Fruit fly (Drosophila melanogaster) whole organism, prepupa: ENCODE data around the gene CG32407.

Experiments used
- CG16779 ChIP-seq: fragments of 200-800 bp; sonication (Bioruptor generic); optimal IDR thresholded peaks from 3 replicates; lab custom pipeline; 2017; ENCODE audit warnings: missing biosample characterization, mild to moderate bottlenecking, missing genetic modification characterization
- CG8119 ChIP-seq: fragments of 200-800 bp; sonication (Bioruptor generic); IDR thresholded peaks from 3 replicates; pipeline ENCODE4 v1.3.6; 2022; ENCODE audit warnings: missing biosample characterization, missing genetic modification characterization
- CG8319 ChIP-seq: fragments of 200-800 bp; sonication (Bioruptor generic); optimal IDR thresholded peaks from 3 replicates; lab custom pipeline; 2016; ENCODE audit warnings: missing biosample characterization, missing genetic modification characterization
- Eip75B ChIP-seq: fragments of 200-800 bp; sonication (Bioruptor generic); optimal IDR thresholded peaks from 3 replicates; lab custom pipeline; 2016; ENCODE audit warnings: missing biosample characterization, missing genetic modification characterization
- Eip78C ChIP-seq: fragments of 200-800 bp; sonication (Bioruptor generic); peaks from one replicate; lab custom pipeline; 2016; ENCODE audit warnings: missing biosample characterization, missing genetic modification characterization
- Ets21C ChIP-seq: fragments of 200-800 bp; sonication (Bioruptor generic); optimal IDR thresholded peaks from 3 replicates; lab custom pipeline; 2016; ENCODE audit warnings: missing biosample characterization, missing genetic modification characterization
- OdsH ChIP-seq: fragments of 200-800 bp; sonication (Bioruptor generic); optimal IDR thresholded peaks from 3 replicates; lab custom pipeline; 2016; ENCODE audit warnings: missing biosample characterization, missing genetic modification characterization
- lz ChIP-seq: fragments of 200-800 bp; sonication (Bioruptor generic); optimal IDR thresholded peaks from 3 replicates; lab custom pipeline; 2016; ENCODE audit warnings: missing biosample characterization, missing genetic modification characterization
- svp ChIP-seq: fragments of 200-800 bp; sonication (Bioruptor generic); peaks from one replicate; lab custom pipeline; 2016; ENCODE audit warnings: missing biosample characterization, missing genetic modification characterization

- TF ChIP-seq lz (GFP tag; lab: Kevin White, UChicago) (no peak), CG8319 (GFP tag; lab: Kevin White, UChicago) (no peak), svp (GFP tag; lab: Kevin White, UChicago) (no peak), Eip75B (GFP tag; lab: Kevin White, UChicago) (no peak), Ets21C (no peak), CG8119 (GFP tag; lab: Robert Waterston, UW) (no peak), OdsH (GFP tag; lab: Kevin White, UChicago) (no peak), CG16779 (tag; lab: Kevin White, UChicago) (no peak), Eip78C (GFP tag; lab: Kevin White, UChicago) (no peak)
These were observed 39.7 kb upstream of the CG32407 start, which contains the start of gene CG13287 for dm6 chr3L:5882209-5882403.
